Fruit fly (Drosophila melanogaster) whole organism, wandering third instar larva: ENCODE measurements around the gene CG17560.
A peak's percentile ranks its signal among the peaks of the same experiment; 100 is the strongest.

Experiments
- Abd-B ChIP-seq: fragments of >200 bp; optimal IDR thresholded peaks from 2 replicates; lab custom pipeline; 2017; ENCODE audit warnings: missing biosample characterization, missing genetic modification characterization
- CrebA ChIP-seq: fragments of 200-800 bp; sonication (Bioruptor generic); optimal IDR thresholded peaks from 2 replicates; lab custom pipeline; 2016; ENCODE audit warnings: missing biosample characterization, mild to moderate bottlenecking, missing genetic modification characterization, borderline replicate concordance
- Dfd ChIP-seq: fragments of >200 bp; optimal IDR thresholded peaks from 2 replicates; lab custom pipeline; 2017; ENCODE audit warnings: missing biosample characterization, missing genetic modification characterization
- Dif ChIP-seq: fragments of 200-275, 200-300 bp; sonication (Bioruptor generic); optimal IDR thresholded peaks from 2 replicates; lab custom pipeline; 2018; ENCODE audit warnings: missing biosample characterization, missing genetic modification characterization; ENCODE audit not compliant: partially characterized antibody
- GATAd ChIP-seq: sonication (Bioruptor generic); optimal IDR thresholded peaks from 2 replicates; lab custom pipeline; 2016; ENCODE audit warnings: missing biosample characterization, missing genetic modification characterization
- HLH106 ChIP-seq: fragments of 200-800 bp; optimal IDR thresholded peaks from 3 replicates; lab custom pipeline; 2019; ENCODE audit warnings: missing biosample characterization, mild to moderate bottlenecking, missing genetic modification characterization, moderate library complexity
- Hnf4 ChIP-seq: fragments of 200-800 bp; sonication (Bioruptor generic); optimal IDR thresholded peaks from 2 replicates; lab custom pipeline; 2016; ENCODE audit warnings: missing biosample characterization, mild to moderate bottlenecking, missing genetic modification characterization
- Hr83 ChIP-seq: fragments of 200-300 bp; sonication (Bioruptor generic); optimal IDR thresholded peaks from 2 replicates; lab custom pipeline; 2016; ENCODE audit warnings: missing biosample characterization, mild to moderate bottlenecking, missing genetic modification characterization, moderate library complexity; ENCODE audit not compliant: poor library complexity, severe bottlenecking
- Jra ChIP-seq: sonication (Bioruptor generic); optimal IDR thresholded peaks from 2 replicates; lab custom pipeline; 2016; ENCODE audit warnings: missing biosample characterization, missing genetic modification characterization
- Mio ChIP-seq: sonication (Bioruptor generic); optimal IDR thresholded peaks from 2 replicates; lab custom pipeline; 2016; ENCODE audit warnings: missing biosample characterization, missing genetic modification characterization
- Myc ChIP-seq: fragments of >200 bp; optimal IDR thresholded peaks from 2 replicates; lab custom pipeline; 2017
- N ChIP-seq: fragments of >200 bp; optimal IDR thresholded peaks from 2 replicates; lab custom pipeline; 2018; ENCODE audit warnings: missing biosample characterization, missing external identifiers, missing genetic modification characterization
- Rel ChIP-seq, 2 experiments: fragments of 200-800 bp; sonication (Bioruptor generic) in 1 of 2; optimal IDR thresholded peaks; 2 replicates in 1 of 2; 3 replicates in 1 of 2; lab custom pipeline; 2016 to 2019; ENCODE audit warnings: mild to moderate bottlenecking in 2 of 2, missing biosample characterization in 2 of 2, missing genetic modification characterization in 2 of 2, moderate library complexity in 1 of 2
- Sp1 ChIP-seq: fragments of 200-800 bp; sonication (Bioruptor generic); optimal IDR thresholded peaks from 3 replicates; lab custom pipeline; 2019; ENCODE audit warnings: missing biosample characterization, mild to moderate bottlenecking, missing genetic modification characterization, moderate library complexity
- Vsx2 ChIP-seq: fragments of 200-300, 225-300 bp; sonication (Bioruptor generic); optimal IDR thresholded peaks from 2 replicates; lab custom pipeline; 2018; ENCODE audit warnings: missing biosample characterization, missing genetic modification characterization; ENCODE audit not compliant: partially characterized antibody
- brk ChIP-seq: fragments of 200-800 bp; sonication (Bioruptor generic); optimal IDR thresholded peaks from 2 replicates; lab custom pipeline; 2016; ENCODE audit warnings: missing biosample characterization, mild to moderate bottlenecking, missing genetic modification characterization
- dl ChIP-seq, 2 experiments: fragments of 175-275, 200-275 bp in 1 of 2; fragments of 200-275 bp in 1 of 2; sonication (Bioruptor generic); optimal IDR thresholded peaks; lab custom pipeline; 2018; ENCODE audit warnings: mild to moderate bottlenecking in 2 of 2, missing biosample characterization in 2 of 2, missing genetic modification characterization in 2 of 2, moderate library complexity in 2 of 2; ENCODE audit not compliant: partially characterized antibody in 2 of 2, insufficient read depth in 1 of 2
- dmrt93B ChIP-seq: fragments of 200-800 bp; sonication (Bioruptor generic); optimal IDR thresholded peaks from 2 replicates; lab custom pipeline; 2018; ENCODE audit warnings: missing biosample characterization, mild to moderate bottlenecking, missing genetic modification characterization
- dsf ChIP-seq: sonication (Bioruptor generic); optimal IDR thresholded peaks from 2 replicates; lab custom pipeline; 2016; ENCODE audit warnings: missing biosample characterization, missing genetic modification characterization, borderline replicate concordance
- ey ChIP-seq: fragments of 200-800 bp; sonication (Bioruptor generic); optimal IDR thresholded peaks from 2 replicates; lab custom pipeline; 2016; ENCODE audit warnings: missing biosample characterization, missing genetic modification characterization
- foxo ChIP-seq, 2 experiments: fragments of 200-800 bp; sonication (Bioruptor generic); optimal IDR thresholded peaks; 2 replicates in 1 of 2; 3 replicates in 1 of 2; lab custom pipeline; 2016 to 2017; ENCODE audit warnings: missing biosample characterization in 2 of 2, missing genetic modification characterization in 2 of 2
- fru ChIP-seq: fragments of 200-800 bp; sonication (Bioruptor generic); optimal IDR thresholded peaks from 3 replicates; lab custom pipeline; 2016; ENCODE audit warnings: missing biosample characterization, mild to moderate bottlenecking, missing genetic modification characterization
- h ChIP-seq: fragments of 200-800 bp; sonication (Bioruptor generic); optimal IDR thresholded peaks from 3 replicates; lab custom pipeline; 2016; ENCODE audit warnings: missing biosample characterization, mild to moderate bottlenecking, missing genetic modification characterization
- jim ChIP-seq: fragments of 175-275, 200-325 bp; sonication (Bioruptor generic); optimal IDR thresholded peaks from 2 replicates; lab custom pipeline; 2016; ENCODE audit warnings: missing biosample characterization, mild to moderate bottlenecking, missing genetic modification characterization
- psq ChIP-seq: fragments of 200-800 bp; sonication (Bioruptor generic); optimal IDR thresholded peaks from 3 replicates; lab custom pipeline; 2017; ENCODE audit warnings: missing biosample characterization, mild to moderate bottlenecking, missing genetic modification characterization, moderate library complexity
- sage ChIP-seq: fragments of 200-800 bp; sonication (Bioruptor generic); optimal IDR thresholded peaks from 2 replicates; lab custom pipeline; 2016; ENCODE audit warnings: missing biosample characterization, mild to moderate bottlenecking, missing genetic modification characterization
- sv ChIP-seq: fragments of 200-800 bp; sonication (Bioruptor generic); optimal IDR thresholded peaks from 3 replicates; lab custom pipeline; 2016; ENCODE audit warnings: missing biosample characterization, missing genetic modification characterization
- usp ChIP-seq: fragments of >200 bp; optimal IDR thresholded peaks from 2 replicates; lab custom pipeline; 2017; ENCODE audit warnings: missing biosample characterization, missing genetic modification characterization
- woc ChIP-seq: sonication (Bioruptor generic); optimal IDR thresholded peaks from 2 replicates; lab custom pipeline; 2016; ENCODE audit warnings: missing biosample characterization, mild to moderate bottlenecking, missing genetic modification characterization

CG17560 gene

DNA sequence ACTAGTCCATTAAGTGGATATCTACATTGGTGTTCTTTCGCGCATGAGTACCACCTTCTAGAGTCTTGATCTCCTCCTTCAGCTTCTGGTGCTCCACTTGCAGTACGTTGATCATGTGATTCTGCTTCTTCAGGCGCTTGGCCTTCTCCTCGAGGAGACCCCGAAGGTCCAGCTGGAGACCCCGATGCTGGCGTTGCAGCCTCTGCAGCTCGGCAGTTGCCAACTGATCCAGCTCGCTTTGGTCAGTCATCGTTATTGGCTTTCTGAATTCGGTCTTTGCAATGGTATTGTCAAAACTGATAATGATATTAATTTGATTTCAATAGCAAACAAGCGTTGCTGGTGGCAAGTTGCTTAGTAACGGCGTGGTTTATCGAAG is 6.6 kb downstream of the CG17560 start, which contains the start of gene Ccdc114:
Ccdc114 (minus strand) TSS at position 347 of the 379 bp plus-strand sequence.
- TF ChIP-seq jim (GFP tag; lab: Kevin White, UChicago) (no peak), dmrt93B (no peak), usp (GFP tag; lab: Kevin White, UChicago) (no peak), Sp1 (GFP tag; lab: Kevin White, UChicago) (no peak), Abd-B (GFP tag; lab: Kevin White, UChicago) (no peak), foxo (GFP tag; optimal IDR thresholded peaks at IDR 0.05; lab: Kevin White, UChicago) (no peak), Vsx2 (GFP tag; lab: Kevin White, UChicago) (no peak), fru (no peak), HLH106 (no peak), dl (GFP tag; optimal IDR thresholded peaks at IDR 0.05; lab: Kevin White, UChicago; ENCODE audit: insufficient read depth in 1 of 2, partially characterized antibody in 2 of 2) (no peak), Jra (no peak)
- TF ChIP-seq, all 38 proteins: peak for 0

DNA sequence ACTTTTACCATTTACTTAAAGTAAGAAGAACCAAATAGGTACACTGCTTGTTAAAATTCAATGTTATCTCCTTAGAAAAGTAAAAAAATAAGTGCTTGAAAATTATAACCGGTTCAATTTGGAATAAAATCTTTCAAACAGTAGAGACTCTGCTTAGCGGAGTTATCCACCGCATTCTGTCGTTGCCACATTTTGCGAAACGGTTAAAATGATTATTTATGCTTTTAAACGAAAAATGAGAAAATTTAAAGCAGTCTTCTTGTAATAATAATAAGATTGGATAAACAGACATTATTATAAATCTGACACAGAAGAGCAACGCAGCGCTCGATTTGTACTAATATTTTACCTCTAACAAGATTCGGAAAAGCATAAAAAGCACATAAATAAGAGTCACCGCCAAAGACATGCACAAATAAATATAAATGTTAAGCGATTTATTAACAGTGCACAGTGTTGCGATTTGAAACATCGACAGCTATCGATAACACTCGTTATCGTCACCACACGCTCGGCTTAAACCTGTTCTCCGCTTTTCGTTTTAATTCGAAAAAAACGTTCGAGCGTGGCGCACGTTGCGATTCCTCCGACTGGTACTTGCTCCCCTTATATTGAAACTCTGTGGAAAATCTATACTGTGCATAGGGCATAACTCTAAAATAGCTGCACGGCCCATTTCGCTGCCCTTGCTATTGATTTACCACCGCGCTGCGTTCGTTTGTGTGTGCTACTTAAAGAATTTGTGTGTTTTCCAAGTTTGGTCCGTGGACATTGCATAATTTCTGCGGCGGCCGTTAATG is 7.2 kb downstream of the CG17560 start, which contains the start of gene Fas1:
Fas1 (plus strand) TSS at position 489 of the 800 bp plus-strand sequence.
- TF ChIP-seq usp (GFP tag; lab: Kevin White, UChicago) (no peak), Dif (GFP tag; lab: Kevin White, UChicago) (peak; percentile 6), fru (peak; percentile 56), HLH106 (no peak), brk (GFP tag; lab: Kevin White, UChicago) (no peak), sage (GFP tag; lab: Kevin White, UChicago) (peak; percentile 4), Myc (lab: Kevin White, UChicago) (peak; percentile 47), dsf (GFP tag; lab: Kevin White, UChicago) (no peak), woc (GFP tag; lab: Kevin White, UChicago) (peak; percentile 21), dmrt93B (no peak), CrebA (GFP tag; lab: Kevin White, UChicago) (no peak), sv (GFP tag; lab: Kevin White, UChicago) (peak; percentile 26), Vsx2 (GFP tag; lab: Kevin White, UChicago) (peak; percentile 28), N (GFP tag; lab: Kevin White, UChicago) (no peak)

DNA sequence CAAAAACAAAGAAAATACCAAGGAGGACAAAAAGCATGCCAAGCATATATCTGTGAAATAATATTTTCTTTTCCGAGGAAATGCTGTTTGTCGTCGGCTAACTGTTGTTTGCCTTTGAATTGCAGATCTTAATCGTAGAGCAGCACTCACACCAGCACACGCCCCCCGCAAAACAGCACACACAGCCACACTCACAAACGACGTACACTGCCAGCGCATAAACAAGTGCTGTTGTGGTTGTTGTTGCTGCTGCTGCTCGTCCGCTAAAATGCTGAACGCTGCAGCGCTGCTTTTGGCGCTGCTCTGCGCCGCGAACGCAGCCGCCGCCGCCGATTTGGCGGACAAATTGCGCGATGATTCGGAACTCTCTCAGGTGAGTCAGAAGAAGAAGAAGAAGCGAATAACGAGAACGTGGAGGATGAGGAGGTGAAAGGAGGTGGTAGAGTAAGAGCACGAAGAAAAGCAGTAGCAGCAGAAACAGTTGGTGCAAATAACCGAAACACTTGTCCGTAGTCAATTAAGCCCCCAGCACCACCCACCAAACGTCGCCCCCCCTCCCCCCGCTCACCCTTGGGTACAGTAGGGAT is 8.2 kb downstream of the CG17560 start:
- TF ChIP-seq psq (peak; percentile 67), foxo (GFP tag; optimal IDR thresholded peaks at IDR 0.05; lab: Kevin White, UChicago) (no peak), Abd-B (GFP tag; lab: Kevin White, UChicago) (no peak), GATAd (no peak), brk (GFP tag; lab: Kevin White, UChicago) (no peak), sv (GFP tag; lab: Kevin White, UChicago) (no peak), Jra (peak; percentile 76), Rel (GFP tag; optimal IDR thresholded peaks at IDR 0.05; lab: Kevin White, UChicago) (no peak), Rel (tag; optimal IDR thresholded peaks at IDR 0.05; lab: Kevin White, UChicago) (no peak)

dm6 chr3R:16626899-16627432 is 9.2 kb downstream of the CG17560 start:
- TF ChIP-seq Hr83 (GFP tag; lab: Kevin White, UChicago) (no peak), Mio (no peak), dmrt93B (no peak), Hnf4 (GFP tag; lab: Kevin White, UChicago) (no peak), fru (no peak), woc (GFP tag; lab: Kevin White, UChicago) (no peak), HLH106 (no peak), ey (GFP tag; lab: Kevin White, UChicago) (no peak), Dfd (GFP tag; lab: Kevin White, UChicago) (no peak)

dm6 chr3R:16630564-16630963 is 12.8 kb downstream of the CG17560 start:
- TF ChIP-seq foxo (GFP tag; optimal IDR thresholded peaks at IDR 0.05; lab: Kevin White, UChicago) (peak in 1 of 2 experiments; percentile 10), psq (peak; percentile 5), h (GFP tag; lab: Kevin White, UChicago) (no peak), jim (GFP tag; lab: Kevin White, UChicago) (no peak)
